Fruit fly (Drosophila melanogaster) whole organism, embryonic: ENCODE results near the gene CG4660.

ENCODE experiments used
- BEAF-32 ChIP-seq: fragments of 200-800 bp; sonication (Bioruptor generic); optimal IDR thresholded peaks from 3 replicates; lab custom pipeline; 2017; ENCODE audit warnings: missing biosample characterization, missing genetic modification characterization, mild to moderate bottlenecking, moderate library complexity, missing genetic modification reagents
- CG11247 ChIP-seq: fragments of 200-800 bp; sonication (Bioruptor generic); IDR thresholded peaks from 2 replicates; pipeline ENCODE4 v1.3.6; 2022; ENCODE audit warnings: missing biosample characterization, missing genetic modification characterization
- CG11560 ChIP-seq: fragments of 200-800 bp; sonication (Bioruptor generic); IDR thresholded peaks from 3 replicates; pipeline ENCODE4 v1.3.6; 2022; ENCODE audit warnings: missing biosample characterization, missing genetic modification characterization
- CG12071 ChIP-seq: fragments of 200-800 bp; sonication (Bioruptor generic); optimal IDR thresholded peaks from 3 replicates; lab custom pipeline; 2018; ENCODE audit warnings: missing biosample characterization, mild to moderate bottlenecking, missing genetic modification characterization
- CG12942 ChIP-seq: fragments of 200-800 bp; sonication (Bioruptor generic); optimal IDR thresholded peaks from 3 replicates; lab custom pipeline; 2016; ENCODE audit warnings: missing biosample characterization, missing genetic modification characterization
- CG14441 ChIP-seq: fragments of 200-800 bp; sonication (Bioruptor generic); IDR thresholded peaks from 2 replicates; pipeline ENCODE4 v1.3.6; 2022; ENCODE audit warnings: missing biosample characterization, missing genetic modification characterization
- CG14667 ChIP-seq: fragments of 200-800 bp; sonication (Bioruptor generic); IDR thresholded peaks from 2 replicates; pipeline ENCODE4 v1.3.6; 2022; ENCODE audit warnings: missing biosample characterization, missing genetic modification characterization
- CG1602 ChIP-seq: fragments of 200-800 bp; sonication (Bioruptor generic); optimal IDR thresholded peaks from 3 replicates; lab custom pipeline; 2016; ENCODE audit warnings: missing biosample characterization, missing genetic modification characterization
- CG17829 ChIP-seq: fragments of 200-800 bp; optimal IDR thresholded peaks from 2 replicates; lab custom pipeline; 2019; ENCODE audit warnings: missing biosample characterization, mild to moderate bottlenecking, missing genetic modification characterization, moderate library complexity
- CG2889 ChIP-seq: fragments of 200-800 bp; sonication (Bioruptor generic); IDR thresholded peaks from 3 replicates; pipeline ENCODE4 v1.3.6; 2022; ENCODE audit warnings: missing biosample characterization, missing genetic modification characterization
- CG4854 ChIP-seq: fragments of 200-800 bp; sonication (Bioruptor generic); optimal IDR thresholded peaks from 2 replicates; lab custom pipeline; 2016; ENCODE audit warnings: missing biosample characterization, missing genetic modification characterization, inconsistent platforms
- CG6654 ChIP-seq: fragments of 200-800 bp; sonication (Bioruptor generic); optimal IDR thresholded peaks from 2 replicates; lab custom pipeline; 2017; ENCODE audit warnings: missing biosample characterization, mild to moderate bottlenecking, missing genetic modification characterization
- CG7372 ChIP-seq: fragments of 200-800 bp; sonication (Bioruptor generic); IDR thresholded peaks from 2 replicates; pipeline ENCODE4 v1.3.6; 2022; ENCODE audit warnings: missing biosample characterization, missing genetic modification characterization
- CG8290 ChIP-seq, 3 experiments: fragments of 200-800 bp; sonication (Bioruptor generic); optimal IDR thresholded peaks; 2 replicates each; lab custom pipeline; 2016 to 2019; ENCODE audit warnings: missing biosample characterization in 3 of 3, missing genetic modification characterization in 3 of 3, mild to moderate bottlenecking in 2 of 3, moderate library complexity in 1 of 3
- CG9932 ChIP-seq: fragments of 200-800 bp; sonication (Bioruptor generic); IDR thresholded peaks from 2 replicates; pipeline ENCODE4 v1.3.6; 2022; ENCODE audit warnings: missing biosample characterization, missing genetic modification characterization
- Camta ChIP-seq: fragments of 200-800 bp; sonication (Bioruptor generic); optimal IDR thresholded peaks from 2 replicates; lab custom pipeline; 2016; ENCODE audit warnings: missing biosample characterization, missing genetic modification characterization
- Deaf1 ChIP-seq: fragments of 200-800 bp; optimal IDR thresholded peaks from 3 replicates; lab custom pipeline; 2019; ENCODE audit warnings: missing biosample characterization, mild to moderate bottlenecking, missing genetic modification characterization, moderate library complexity
- Drgx ChIP-seq: fragments of 200-800 bp; sonication (Bioruptor generic); IDR thresholded peaks from 2 replicates; pipeline ENCODE4 v1.3.6; 2022; ENCODE audit warnings: missing biosample characterization, missing genetic modification characterization
- Hmr ChIP-seq: fragments of 200-800 bp; sonication (Bioruptor generic); optimal IDR thresholded peaks from 3 replicates; lab custom pipeline; 2017; ENCODE audit warnings: mild to moderate bottlenecking, missing biosample characterization, missing genetic modification reagents, missing genetic modification characterization
- Mad ChIP-seq: fragments of 200-800 bp; sonication (Bioruptor generic); optimal IDR thresholded peaks from 2 replicates; lab custom pipeline; 2016; ENCODE audit warnings: missing biosample characterization, missing genetic modification characterization
- Med ChIP-seq: fragments of 200-800 bp; sonication (Bioruptor generic); peaks from one replicate; lab custom pipeline; 2016; ENCODE audit warnings: missing biosample characterization, missing genetic modification characterization, mild to moderate bottlenecking, inconsistent platforms, moderate library complexity
- Oli ChIP-seq: fragments of 200-800 bp; sonication (Bioruptor generic); optimal IDR thresholded peaks from 2 replicates; lab custom pipeline; 2018; ENCODE audit warnings: missing biosample characterization, mild to moderate bottlenecking, missing genetic modification characterization, moderate library complexity
- Ptx1 ChIP-seq: fragments of 200-800 bp; sonication (Bioruptor generic); IDR thresholded peaks from 2 replicates; pipeline ENCODE4 v1.3.6; 2022; ENCODE audit warnings: missing biosample characterization, missing genetic modification characterization
- Scr ChIP-seq: fragments of 200-800 bp; sonication (Bioruptor generic); IDR thresholded peaks from 2 replicates; pipeline ENCODE4 v1.3.6; 2022; ENCODE audit warnings: missing biosample characterization, missing genetic modification characterization; ENCODE audit not compliant: partially characterized antibody
- Taf1 ChIP-seq: fragments of 200-800 bp; sonication (Bioruptor generic); IDR thresholded peaks from 2 replicates; pipeline ENCODE4 v1.3.6; 2022; ENCODE audit warnings: missing biosample characterization, missing genetic modification characterization
- Xrp1 ChIP-seq: fragments of 200-800 bp; sonication (Bioruptor generic); IDR thresholded peaks from 2 replicates; pipeline ENCODE4 v1.3.6; 2022; ENCODE audit warnings: missing biosample characterization, missing genetic modification characterization
- ato ChIP-seq: fragments of 200-800 bp; sonication (Bioruptor generic); IDR thresholded peaks from 2 replicates; pipeline ENCODE4 v1.3.6; 2022; ENCODE audit warnings: missing biosample characterization, missing genetic modification characterization; ENCODE audit not compliant: partially characterized antibody
- cg ChIP-seq: fragments of 200-800 bp; sonication (Bioruptor generic); optimal IDR thresholded peaks from 3 replicates; lab custom pipeline; 2019; ENCODE audit warnings: missing biosample characterization, mild to moderate bottlenecking, missing genetic modification characterization, moderate library complexity
- chif ChIP-seq, 2 experiments: fragments of 200-800 bp; sonication (Bioruptor generic); optimal IDR thresholded peaks; 3 replicates each; lab custom pipeline; 2016; ENCODE audit warnings: missing biosample characterization in 2 of 2, missing genetic modification characterization in 2 of 2
- ewg ChIP-seq: fragments of 200-800 bp; sonication (Bioruptor generic); optimal IDR thresholded peaks from 3 replicates; lab custom pipeline; 2017; ENCODE audit warnings: mild to moderate bottlenecking, missing biosample characterization, missing genetic modification reagents, missing genetic modification characterization
- grau ChIP-seq: fragments of 200-800 bp; optimal IDR thresholded peaks from 3 replicates; lab custom pipeline; 2019; ENCODE audit warnings: missing biosample characterization, mild to moderate bottlenecking, missing genetic modification characterization, moderate library complexity
- kay ChIP-seq: fragments of 200-800 bp; sonication (Bioruptor generic); optimal IDR thresholded peaks from 2 replicates; lab custom pipeline; 2016; ENCODE audit warnings: missing biosample characterization, missing genetic modification characterization
- mam ChIP-seq: fragments of 200-800 bp; sonication (Bioruptor generic); optimal IDR thresholded peaks from 3 replicates; lab custom pipeline; 2016; ENCODE audit warnings: missing biosample characterization, missing genetic modification characterization
- nom ChIP-seq: fragments of 200-800 bp; sonication (Bioruptor generic); optimal IDR thresholded peaks from 2 replicates; lab custom pipeline; 2017; ENCODE audit warnings: missing biosample characterization, missing genetic modification characterization, mild to moderate bottlenecking, moderate library complexity, missing genetic modification reagents
- oc ChIP-seq: fragments of 200-800 bp; sonication (Bioruptor generic); optimal IDR thresholded peaks from 2 replicates; lab custom pipeline; 2018; ENCODE audit warnings: missing biosample characterization, mild to moderate bottlenecking, missing genetic modification characterization, moderate library complexity
- pzg ChIP-seq: fragments of 200-800 bp; sonication (Bioruptor generic); optimal IDR thresholded peaks from 3 replicates; lab custom pipeline; 2018; ENCODE audit warnings: missing biosample characterization, mild to moderate bottlenecking, missing genetic modification characterization, moderate library complexity
- seq ChIP-seq: fragments of 200-800 bp; sonication (Bioruptor generic); IDR thresholded peaks from 2 replicates; pipeline ENCODE4 v1.3.6; 2022; ENCODE audit warnings: missing biosample characterization, missing genetic modification characterization
- so ChIP-seq: fragments of 200-800 bp; sonication (Bioruptor generic); IDR thresholded peaks from 3 replicates; pipeline ENCODE4 v1.3.6; 2022; ENCODE audit warnings: missing biosample characterization, missing genetic modification characterization
- tio ChIP-seq: fragments of 200-800 bp; sonication (Bioruptor generic); optimal IDR thresholded peaks from 2 replicates; lab custom pipeline; 2017; ENCODE audit warnings: missing biosample characterization, missing genetic modification characterization, inconsistent platforms
- tna ChIP-seq: fragments of 200-800 bp; sonication (Bioruptor generic); IDR thresholded peaks from 2 replicates; pipeline ENCODE4 v1.3.6; 2022; ENCODE audit warnings: missing biosample characterization, missing genetic modification characterization; ENCODE audit not compliant: partially characterized antibody
- ttk ChIP-seq: fragments of 200-800 bp; sonication (Bioruptor generic); IDR thresholded peaks from 2 replicates; pipeline ENCODE4 v2.1.2; 2022; ENCODE audit warnings: missing biosample characterization, missing genetic modification characterization
- unpg ChIP-seq: fragments of 200-800 bp; sonication (Bioruptor generic); optimal IDR thresholded peaks from 3 replicates; lab custom pipeline; 2018; ENCODE audit warnings: missing biosample characterization, mild to moderate bottlenecking, missing genetic modification characterization, moderate library complexity
- vvl ChIP-seq: fragments of 200-800 bp; sonication (Bioruptor generic); IDR thresholded peaks from 2 replicates; pipeline ENCODE4 v1.3.6; 2022; ENCODE audit warnings: missing biosample characterization, missing genetic modification characterization
- wek ChIP-seq: fragments of 200-800 bp; sonication (Bioruptor generic); optimal IDR thresholded peaks from 3 replicates; lab custom pipeline; 2018; ENCODE audit warnings: missing biosample characterization, mild to moderate bottlenecking, missing genetic modification characterization, moderate library complexity
- z ChIP-seq: fragments of 200-800 bp; sonication (Bioruptor generic); IDR thresholded peaks from 3 replicates; pipeline ENCODE4 v1.3.6; 2022; ENCODE audit warnings: missing biosample characterization, missing genetic modification characterization
- zen ChIP-seq: fragments of 200-800 bp; sonication (Bioruptor generic); optimal IDR thresholded peaks from 3 replicates; lab custom pipeline; 2018; ENCODE audit warnings: missing biosample characterization, mild to moderate bottlenecking, missing genetic modification characterization, moderate library complexity

Gene CG4660

DNA sequence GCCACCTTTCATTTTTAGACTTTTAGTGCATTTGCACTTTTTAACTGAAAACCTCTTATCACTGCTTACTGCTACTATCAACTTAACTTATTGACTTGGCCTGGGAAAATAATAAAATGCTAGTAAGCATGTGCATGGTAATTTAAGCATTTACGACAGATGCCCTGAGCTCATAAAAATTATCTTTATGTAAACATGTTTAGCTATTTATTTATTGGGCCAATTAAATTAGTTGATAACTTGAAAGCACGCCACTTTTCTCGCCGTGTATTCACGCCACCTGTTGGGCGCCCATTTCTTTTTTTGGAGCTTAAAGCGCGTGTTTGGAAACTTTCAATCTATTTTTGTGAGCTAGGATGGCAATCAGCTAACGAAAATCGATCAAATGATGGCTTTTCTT is 11.1 kb upstream of the CG4660 start (continued):
- no peak for TF ChIP-seq wek (GFP tag; lab: Kevin White, UChicago)
- no peak for TF ChIP-seq so (GFP tag; lab: Robert Waterston, UW)
- TF ChIP-seq CG7372, result no peak

DNA sequence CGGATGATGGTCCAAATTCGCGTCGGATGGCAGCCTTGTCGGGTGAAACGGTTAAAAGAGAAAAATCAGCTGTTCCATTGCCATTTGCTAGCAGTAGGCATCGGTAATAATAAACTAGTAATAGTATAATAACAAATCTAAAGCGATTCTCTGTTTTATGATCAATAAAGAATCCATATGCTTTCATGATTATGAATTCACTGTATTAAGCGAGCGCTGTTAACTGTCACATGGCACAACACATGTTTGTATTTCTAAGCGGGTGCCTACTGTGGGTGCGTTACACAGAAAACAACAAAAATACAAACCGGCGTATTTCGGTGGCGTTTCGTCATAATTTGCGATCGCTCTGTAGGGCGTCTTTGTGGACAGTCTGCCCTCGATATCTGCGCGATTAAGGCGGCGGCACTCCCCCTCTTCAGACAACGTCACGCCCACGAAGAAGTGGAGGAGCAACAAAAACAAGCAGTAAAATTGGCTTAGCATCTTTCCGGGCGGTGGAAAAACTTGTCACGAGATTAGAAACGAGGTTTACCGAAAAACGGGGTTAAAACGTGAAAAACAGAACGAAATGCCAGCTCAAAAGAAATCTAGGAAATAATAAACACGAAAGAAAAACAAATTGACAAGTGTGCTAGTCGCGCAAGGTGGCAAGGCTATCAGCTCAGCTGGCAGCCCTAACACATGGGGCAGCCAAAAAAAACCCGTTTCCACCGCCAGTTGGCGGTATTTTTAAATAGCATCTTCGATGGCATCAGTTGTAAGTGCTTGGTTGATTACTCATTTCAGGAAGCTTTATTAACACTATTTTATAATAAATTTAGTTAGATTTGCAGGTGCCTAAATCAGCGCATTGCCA is 9.9 kb upstream of the CG4660 start, which contains the start of the genes Nep1 and Mipp2:
Nep1 (plus strand) TSS at position 397 of the 859 bp plus-strand sequence.
Mipp2 (minus strand) TSS at position 663 of the 859 bp plus-strand sequence.
- TF ChIP-seq nom (GFP tag; lab: Kevin White, UChicago) (no peak), vvl (GFP tag; lab: Robert Waterston, UW) (peak; percentile 60; the same call in 1 of the 2 replicates), tna (GFP tag; lab: Robert Waterston, UW) (0 out of 2 replicates have a peak, but pooled peaks have one; percentile 28), pzg (GFP tag; lab: Kevin White, UChicago) (peak; percentile 25), CG12071 (peak; percentile 1), CG1602 (GFP tag; lab: Kevin White, UChicago) (no peak), Med (peak; percentile 88), mam (GFP tag; lab: Kevin White, UChicago) (peak; percentile 14), chif (GFP tag; optimal IDR thresholded peaks at IDR 0.05; lab: Kevin White, UChicago) (peak in 1 of 2 experiments; percentile 23), CG2889 (GFP tag; lab: Robert Waterston, UW) (no peak), Taf1 (GFP tag; lab: Robert Waterston, UW) (peak; percentile 35; the same call in 1 of the 2 replicates), ttk (GFP tag; lab: Robert Waterston, UW) (0 out of 2 replicates have a peak, but pooled peaks have one; percentile 42), Deaf1 (no peak), CG14667 (peak; percentile 28; the same call in 1 of the 2 replicates), Drgx (peak; percentile 59), Mad (GFP tag; lab: Kevin White, UChicago) (no peak), Scr (GFP tag; lab: Robert Waterston, UW) (no peak), seq (GFP tag; lab: Robert Waterston, UW) (peak; percentile 34; the same call in 1 of the 2 replicates), z (GFP tag; lab: Robert Waterston, UW) (no peak), Oli (tag; lab: Kevin White, UChicago) (peak; percentile 28), ewg (peak; percentile 3), CG4854 (GFP tag; lab: Kevin White, UChicago) (no peak), zen (tag; lab: Kevin White, UChicago) (no peak), CG9932 (GFP tag; lab: Robert Waterston, UW) (peak; percentile 66), CG14441 (peak; percentile 61), tio (GFP tag; lab: Kevin White, UChicago) (no peak), CG11247 (peak; percentile 22; the same call in 1 of the 2 replicates), BEAF-32 (GFP tag; lab: Kevin White, UChicago) (peak; percentile 28), Xrp1 (GFP tag; lab: Robert Waterston, UW) (peak; percentile 49), Ptx1 (GFP tag; lab: Robert Waterston, UW) (peak; percentile 48), grau (tag; lab: Kevin White, UChicago) (peak; percentile 96), CG17829 (no peak), CG12942 (no peak), ato (GFP tag; lab: Robert Waterston, UW) (no peak), Camta (no peak), oc (no peak), kay (GFP tag; lab: Kevin White, UChicago) (no peak), CG6654 (no peak), Hmr (GFP tag; lab: Kevin White, UChicago) (peak; percentile 47), CG8290 (GFP tag; optimal IDR thresholded peaks at IDR 0.05; lab: Kevin White, UChicago) (no peak), CG8290 (tag; optimal IDR thresholded peaks at IDR 0.05; lab: Kevin White, UChicago) (peak in 1 of 2 experiments; percentile 55), CG11560 (no peak), cg (GFP tag; lab: Kevin White, UChicago) (no peak), unpg (GFP tag; lab: Kevin White, UChicago) (peak; percentile 48)
